Worm (Caenorhabditis elegans) whole organism, L3 larva: Measurements from ENCODE around the gene ufbp-1.

Experiments
- R02D3.7 ChIP-seq: fragments of 150-350 bp; optimal IDR thresholded peaks from 2 replicates; lab custom pipeline; 2014; ENCODE audit warnings: missing biosample characterization, missing genetic modification characterization
- ZK546.5 ChIP-seq: sonication (generic microtip); optimal IDR thresholded peaks from 2 replicates; lab custom pipeline; 2017; ENCODE audit warnings: missing biosample characterization, missing genetic modification characterization
- aly-2 ChIP-seq: fragments of 150-350 bp; optimal IDR thresholded peaks from 2 replicates; lab custom pipeline; 2014; ENCODE audit warnings: missing biosample characterization, missing genetic modification characterization
- ama-1 ChIP-seq: fragments of 150-350 bp; optimal IDR thresholded peaks from 2 replicates; lab custom pipeline; 2018
- ceh-28 ChIP-seq: fragments of 150-350 bp; optimal IDR thresholded peaks from 2 replicates; lab custom pipeline; 2014; ENCODE audit warnings: missing biosample characterization, missing genetic modification reagents, missing genetic modification characterization
- ceh-82 ChIP-seq: fragments of 150-350 bp; optimal IDR thresholded peaks from 2 replicates; lab custom pipeline; 2014; ENCODE audit warnings: missing biosample characterization, missing genetic modification characterization
- ceh-9 ChIP-seq: sonication (generic microtip); optimal IDR thresholded peaks from 2 replicates; lab custom pipeline; 2018; ENCODE audit warnings: missing biosample characterization, missing genetic modification characterization
- daf-12 ChIP-seq: fragments of 150-350 bp; optimal IDR thresholded peaks from 2 replicates; lab custom pipeline; 2014; ENCODE audit warnings: missing biosample characterization, missing genetic modification reagents, missing genetic modification characterization
- egl-27 ChIP-seq: sonication (generic microtip); optimal IDR thresholded peaks from 4 replicates; lab custom pipeline; 2017; ENCODE audit warnings: missing biosample characterization, missing genetic modification reagents, missing genetic modification characterization
- egl-5 ChIP-seq: fragments of 150-350 bp; optimal IDR thresholded peaks from 2 replicates; lab custom pipeline; 2017; ENCODE audit warnings: missing biosample characterization, missing genetic modification reagents, missing genetic modification characterization, inconsistent platforms
- elt-3 ChIP-seq, 3 experiments: fragments of 150-350 bp in 1 of 3; sonication (generic microtip) in 2 of 3; optimal IDR thresholded peaks; 2 replicates in 2 of 3; 4 replicates in 1 of 3; lab custom pipeline; 2014 to 2017; ENCODE audit warnings: missing biosample characterization in 3 of 3, missing genetic modification characterization in 3 of 3
- fkh-2 ChIP-seq: fragments of 150-350 bp; optimal IDR thresholded peaks from 2 replicates; lab custom pipeline; 2014; ENCODE audit warnings: missing biosample characterization, missing genetic modification reagents, missing genetic modification characterization
- hmg-11 ChIP-seq: sonication (generic microtip); optimal IDR thresholded peaks from 2 replicates; lab custom pipeline; 2016; ENCODE audit warnings: missing genetic modification characterization, missing compliant biosample characterization
- lin-15B ChIP-seq: fragments of 150-350 bp; optimal IDR thresholded peaks from 2 replicates; lab custom pipeline; 2014; ENCODE audit warnings: missing biosample characterization, missing genetic modification characterization
- lsy-12 ChIP-seq: sonication (generic microtip); optimal IDR thresholded peaks from 2 replicates; lab custom pipeline; 2016; ENCODE audit warnings: mild to moderate bottlenecking, missing genetic modification characterization, missing compliant biosample characterization
- nfya-1 ChIP-seq: sonication (generic microtip); optimal IDR thresholded peaks from 2 replicates; lab custom pipeline; 2017; ENCODE audit warnings: missing genetic modification characterization, mild to moderate bottlenecking, missing compliant biosample characterization, antibody characterized with exemption, moderate library complexity; ENCODE audit not compliant: insufficient read depth
- nhr-12 ChIP-seq: fragments of 150-350 bp; optimal IDR thresholded peaks from 2 replicates; lab custom pipeline; 2014; ENCODE audit warnings: missing biosample characterization, missing genetic modification characterization
- nhr-237 ChIP-seq: fragments of 150-350 bp; optimal IDR thresholded peaks from 2 replicates; lab custom pipeline; 2014; ENCODE audit warnings: missing biosample characterization, missing genetic modification characterization
- nhr-25 ChIP-seq: sonication (generic microtip); optimal IDR thresholded peaks from 2 replicates; lab custom pipeline; 2017; ENCODE audit warnings: missing biosample characterization, missing genetic modification characterization
- nhr-28 ChIP-seq: fragments of 150-350 bp; optimal IDR thresholded peaks from 2 replicates; lab custom pipeline; 2014; ENCODE audit warnings: missing biosample characterization, missing genetic modification characterization
- nhr-67 ChIP-seq: fragments of 150-350 bp; optimal IDR thresholded peaks from 2 replicates; lab custom pipeline; 2014; ENCODE audit warnings: missing biosample characterization, missing genetic modification characterization
- nhr-76 ChIP-seq: fragments of 150-350 bp; sonication (generic microtip); optimal IDR thresholded peaks from 5 replicates; lab custom pipeline; 2014; ENCODE audit warnings: missing biosample characterization, missing genetic modification characterization
- nhr-77 ChIP-seq: fragments of 150-350 bp; optimal IDR thresholded peaks from 2 replicates; lab custom pipeline; 2014; ENCODE audit warnings: missing biosample characterization, missing genetic modification characterization
- pha-4 ChIP-seq: fragments of 150-350 bp; optimal IDR thresholded peaks from 2 replicates; lab custom pipeline; 2014; ENCODE audit warnings: missing biosample characterization, missing genetic modification reagents, missing genetic modification characterization
- pqm-1 ChIP-seq: fragments of 150-350 bp; optimal IDR thresholded peaks from 2 replicates; lab custom pipeline; 2017; ENCODE audit warnings: missing biosample characterization, missing genetic modification characterization, inconsistent platforms
- sea-2 ChIP-seq: fragments of 150-350 bp; sonication (generic microtip); optimal IDR thresholded peaks from 4 replicates; lab custom pipeline; 2014; ENCODE audit warnings: missing biosample characterization, missing genetic modification reagents, missing genetic modification characterization
- tbx-2 ChIP-seq: sonication (generic microtip); optimal IDR thresholded peaks from 2 replicates; lab custom pipeline; 2016; ENCODE audit warnings: mild to moderate bottlenecking, missing genetic modification characterization, missing compliant biosample characterization
- unc-39 ChIP-seq: sonication (generic microtip); optimal IDR thresholded peaks from 4 replicates; lab custom pipeline; 2017; ENCODE audit warnings: missing biosample characterization, missing genetic modification characterization
- unc-62 ChIP-seq: fragments of 150-350 bp; sonication (generic microtip); optimal IDR thresholded peaks from 4 replicates; lab custom pipeline; 2014; ENCODE audit warnings: missing biosample characterization, missing genetic modification reagents, missing genetic modification characterization
- zag-1 ChIP-seq: fragments of 150-350 bp; optimal IDR thresholded peaks from 2 replicates; lab custom pipeline; 2014; ENCODE audit warnings: missing biosample characterization, missing genetic modification characterization
- ztf-11 ChIP-seq: fragments of 150-350 bp; optimal IDR thresholded peaks from 2 replicates; lab custom pipeline; 2014; ENCODE audit warnings: missing biosample characterization, missing genetic modification characterization

Gene ufbp-1

ce11 chrIII:8411976-8412375 lies 31.4 kb downstream of the ufbp-1 start (continued):
- no peak for TF ChIP-seq sea-2 (GFP tag; lab: Kevin White, UChicago)
- no peak for TF ChIP-seq nhr-76 (tag; lab: Kevin White, UChicago)
- TF ChIP-seq ama-1 (lab: Kevin White, UChicago) = no peak
- peak; percentile 88 for TF ChIP-seq lin-15B (tag; lab: Kevin White, UChicago)
- TF ChIP-seq hmg-11 = peak; percentile 80
- no peak for TF ChIP-seq ceh-82 (tag; lab: Kevin White, UChicago)
- peak; percentile 70 for TF ChIP-seq unc-62

- TF ChIP-seq sea-2 (GFP tag; lab: Kevin White, UChicago) = no peak
- no peak for TF ChIP-seq zag-1 (tag; lab: Kevin White, UChicago)
- TF ChIP-seq fkh-2 (tag; lab: Kevin White, UChicago) = no peak
- no peak for TF ChIP-seq unc-39 (tag; lab: Kevin White, UChicago)
- no peak for TF ChIP-seq ceh-82 (tag; lab: Kevin White, UChicago)
- TF ChIP-seq elt-3 (tag; optimal IDR thresholded peaks at IDR 0.05; lab: Kevin White, UChicago) = no peak
- no peak for TF ChIP-seq tbx-2 (tag; lab: Kevin White, UChicago)
- TF ChIP-seq R02D3.7 = no peak
- TF ChIP-seq lsy-12 = no peak
- no peak for TF ChIP-seq daf-12 (tag; lab: Kevin White, UChicago)
- TF ChIP-seq ceh-9 (tag; lab: Kevin White, UChicago) = no peak
- no peak for TF ChIP-seq aly-2 (tag; lab: Kevin White, UChicago)
- no peak for TF ChIP-seq hmg-11
- TF ChIP-seq ama-1 (lab: Kevin White, UChicago) = no peak
- no peak for TF ChIP-seq nhr-67 (tag; lab: Kevin White, UChicago)
- TF ChIP-seq ztf-11 (tag; lab: Kevin White, UChicago) = no peak
- TF ChIP-seq nhr-76 (tag; lab: Kevin White, UChicago) = no peak
- no peak for TF ChIP-seq egl-5 (tag; lab: Kevin White, UChicago)
- TF ChIP-seq nhr-237 (tag; lab: Kevin White, UChicago) = no peak
Observed at ce11 chrIII:8410747-8411146, 32.7 kb downstream of the ufbp-1 start.

DNA sequence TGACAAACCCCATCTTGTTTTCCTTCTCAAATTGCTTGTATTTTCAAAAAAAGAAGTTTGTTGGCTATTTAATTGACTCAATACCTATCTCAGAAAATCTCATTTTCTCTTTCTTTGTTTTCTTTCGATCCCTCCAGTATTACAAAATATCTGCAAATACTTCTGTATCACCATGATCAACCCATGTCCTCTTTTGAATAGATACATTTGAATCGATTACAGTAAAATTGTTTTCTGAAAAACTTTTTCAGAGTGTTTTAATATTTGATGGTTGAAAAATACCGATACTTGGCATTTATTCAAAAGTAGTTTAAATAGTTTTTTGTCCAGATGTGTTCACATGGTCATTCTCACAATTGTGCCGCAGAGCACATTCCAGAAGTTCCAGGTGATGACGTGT lies 34.2 kb downstream of the ufbp-1 start, which contains the start of gene ZK353.9:
Gene ZK353.9, plus strand, starts transcription at position 331 of the 400 bp plus-strand sequence.
- TF ChIP-seq nhr-77 (tag; lab: Kevin White, UChicago) (no peak), lsy-12 (no peak), pha-4 (tag; lab: Kevin White, UChicago) (no peak), hmg-11 (no peak), egl-27 (tag; lab: Kevin White, UChicago) (no peak), elt-3 (tag; optimal IDR thresholded peaks at IDR 0.05; lab: Kevin White, UChicago) (no peak), nhr-28 (tag; lab: Kevin White, UChicago) (no peak), tbx-2 (tag; lab: Kevin White, UChicago) (no peak), ZK546.5 (tag; lab: Kevin White, UChicago) (no peak), nhr-25 (tag; lab: Kevin White, UChicago) (no peak), nhr-67 (tag; lab: Kevin White, UChicago) (no peak), lin-15B (tag; lab: Kevin White, UChicago) (no peak), pqm-1 (tag; lab: Kevin White, UChicago) (no peak)

- no peak for TF ChIP-seq nhr-77 (tag; lab: Kevin White, UChicago)
- TF ChIP-seq ceh-28 (tag; lab: Kevin White, UChicago) = no peak
- TF ChIP-seq nfya-1 = peak; percentile 66
- TF ChIP-seq unc-39 (tag; lab: Kevin White, UChicago) = no peak
- peak; percentile 29 for TF ChIP-seq hmg-11
- TF ChIP-seq, all 47 proteins: peak for 2
Observed at ce11 chrIII:8405449-8405962, 37.9 kb downstream of the ufbp-1 start, which contains the start of the genes ubxn-4 and cyy-1. Gene ubxn-4, minus strand, starts transcription at chrIII:8405562. Gene cyy-1, plus strand, starts transcription at chrIII:8405874.

- TF ChIP-seq unc-39 (tag; lab: Kevin White, UChicago) = no peak
- no peak for TF ChIP-seq ama-1 (lab: Kevin White, UChicago)
- no peak for TF ChIP-seq nhr-77 (tag; lab: Kevin White, UChicago)
- TF ChIP-seq nfya-1 = no peak
- no peak for TF ChIP-seq lin-15B (tag; lab: Kevin White, UChicago)
- no peak for TF ChIP-seq nhr-28 (tag; lab: Kevin White, UChicago)
- no peak for TF ChIP-seq nhr-12 (tag; lab: Kevin White, UChicago)
Observed at ce11 chrIII:8403507-8403906, 39.9 kb downstream of the ufbp-1 start, which contains the start of gene cutc-1. Gene cutc-1, minus strand, starts transcription at chrIII:8403607.
